Worm (Caenorhabditis elegans) whole organism, late embryonic: ENCODE measurements around the gene melo-3.

Experiments used
- C08G9.2 ChIP-seq: sonication (generic microtip); optimal IDR thresholded peaks from 2 replicates; lab custom pipeline; 2016; ENCODE audit warnings: mild to moderate bottlenecking, missing genetic modification characterization, moderate library complexity, missing compliant biosample characterization
- C38D4.7 ChIP-seq: fragments of 200-800 bp; sonication (Bioruptor generic); optimal IDR thresholded peaks from 2 replicates; lab custom pipeline; 2018; ENCODE audit warnings: mild to moderate bottlenecking, missing genetic modification characterization, moderate library complexity, missing compliant biosample characterization
- K09A11.1 ChIP-seq: sonication (generic microtip); optimal IDR thresholded peaks from 2 replicates; lab custom pipeline; 2017; ENCODE audit warnings: antibody characterized with exemption, mild to moderate bottlenecking, missing genetic modification characterization, missing compliant biosample characterization; ENCODE audit not compliant: insufficient read depth
- T23F11.4 ChIP-seq: fragments of 200-800 bp; sonication (Bioruptor generic); optimal IDR thresholded peaks from 2 replicates; lab custom pipeline; 2018; ENCODE audit warnings: mild to moderate bottlenecking, missing genetic modification characterization, missing compliant biosample characterization
- ahr-1 ChIP-seq: sonication (generic microtip); optimal IDR thresholded peaks from 2 replicates; lab custom pipeline; 2016; ENCODE audit warnings: missing genetic modification characterization, missing compliant biosample characterization
- ama-1 ChIP-seq: fragments of 150-350 bp; optimal IDR thresholded peaks from 2 replicates; lab custom pipeline; 2014
- ceh-18 ChIP-seq: sonication (generic microtip); optimal IDR thresholded peaks from 2 replicates; lab custom pipeline; 2016; ENCODE audit warnings: missing genetic modification characterization, missing compliant biosample characterization
- ceh-19 ChIP-seq: fragments of 200-800 bp; sonication (Bioruptor generic); optimal IDR thresholded peaks from 2 replicates; lab custom pipeline; 2018; ENCODE audit warnings: mild to moderate bottlenecking, missing genetic modification characterization, missing compliant biosample characterization
- ceh-2 ChIP-seq: sonication (generic microtip); optimal IDR thresholded peaks from 2 replicates; lab custom pipeline; 2016; ENCODE audit warnings: missing genotype, missing genetic modification characterization, missing compliant biosample characterization
- ceh-24 ChIP-seq: sonication (generic microtip); optimal IDR thresholded peaks from 2 replicates; lab custom pipeline; 2016; ENCODE audit warnings: mild to moderate bottlenecking, missing genetic modification characterization, missing compliant biosample characterization
- ceh-30 ChIP-seq: fragments of 150-350 bp; optimal IDR thresholded peaks from 2 replicates; lab custom pipeline; 2014; ENCODE audit warnings: missing biosample characterization, missing genetic modification characterization
- ceh-31 ChIP-seq: sonication (generic microtip); optimal IDR thresholded peaks from 2 replicates; lab custom pipeline; 2016; ENCODE audit warnings: missing genetic modification characterization, missing compliant biosample characterization
- ceh-34 ChIP-seq: sonication (generic microtip); optimal IDR thresholded peaks from 2 replicates; lab custom pipeline; 2016; ENCODE audit warnings: mild to moderate bottlenecking, missing genetic modification characterization, missing compliant biosample characterization
- ceh-48 ChIP-seq: sonication (generic microtip); optimal IDR thresholded peaks from 2 replicates; lab custom pipeline; 2016; ENCODE audit warnings: missing genetic modification characterization, inconsistent platforms, missing compliant biosample characterization
- ceh-6 ChIP-seq: fragments of 200-800 bp; sonication (Bioruptor generic); optimal IDR thresholded peaks from 2 replicates; lab custom pipeline; 2018; ENCODE audit warnings: mild to moderate bottlenecking, missing genetic modification characterization, missing compliant biosample characterization
- ceh-9 ChIP-seq: sonication (generic microtip); optimal IDR thresholded peaks from 2 replicates; lab custom pipeline; 2016; ENCODE audit warnings: mild to moderate bottlenecking, missing genetic modification characterization, inconsistent platforms, missing compliant biosample characterization
- che-1 ChIP-seq: sonication (generic microtip); optimal IDR thresholded peaks from 2 replicates; lab custom pipeline; 2016; ENCODE audit warnings: mild to moderate bottlenecking, missing genetic modification characterization, missing compliant biosample characterization
- dve-1 ChIP-seq: sonication (generic microtip); optimal IDR thresholded peaks from 2 replicates; lab custom pipeline; 2017; ENCODE audit warnings: antibody characterized with exemption, mild to moderate bottlenecking, missing genetic modification characterization, missing compliant biosample characterization
- eyg-1 ChIP-seq: sonication (generic microtip); optimal IDR thresholded peaks from 2 replicates; lab custom pipeline; 2016; ENCODE audit warnings: missing genotype, missing genetic modification characterization, missing compliant biosample characterization
- fax-1 ChIP-seq: sonication (generic microtip); optimal IDR thresholded peaks from 2 replicates; lab custom pipeline; 2016; ENCODE audit warnings: missing genotype, missing genetic modification characterization, missing compliant biosample characterization
- fkh-10 ChIP-seq: fragments of 150-350 bp; optimal IDR thresholded peaks from 2 replicates; lab custom pipeline; 2014; ENCODE audit warnings: missing biosample characterization, missing genetic modification reagents, missing genetic modification characterization
- fkh-6 ChIP-seq: sonication (generic microtip); optimal IDR thresholded peaks from 2 replicates; lab custom pipeline; 2016; ENCODE audit warnings: missing genetic modification characterization, missing compliant biosample characterization
- gmeb-2 ChIP-seq: sonication (generic microtip); optimal IDR thresholded peaks from 2 replicates; lab custom pipeline; 2016; ENCODE audit warnings: missing genetic modification characterization, inconsistent platforms, missing compliant biosample characterization
- hlh-15 ChIP-seq: sonication (generic microtip); optimal IDR thresholded peaks from 2 replicates; lab custom pipeline; 2016; ENCODE audit warnings: missing genetic modification characterization, missing compliant biosample characterization
- lim-6 ChIP-seq: sonication (generic microtip); optimal IDR thresholded peaks from 2 replicates; lab custom pipeline; 2016; ENCODE audit warnings: missing genetic modification characterization, missing compliant biosample characterization
- lin-11 ChIP-seq: fragments of 200-800 bp; sonication (Bioruptor generic); optimal IDR thresholded peaks from 2 replicates; lab custom pipeline; 2018; ENCODE audit warnings: mild to moderate bottlenecking, missing genetic modification characterization, missing compliant biosample characterization
- madf-2 ChIP-seq: sonication (generic microtip); optimal IDR thresholded peaks from 2 replicates; lab custom pipeline; 2017; ENCODE audit warnings: missing genetic modification characterization, missing compliant biosample characterization
- mec-3 ChIP-seq: sonication (generic microtip); optimal IDR thresholded peaks from 2 replicates; lab custom pipeline; 2016; ENCODE audit warnings: borderline replicate concordance, missing genetic modification characterization, missing compliant biosample characterization
- nfya-1 ChIP-seq: sonication (generic microtip); optimal IDR thresholded peaks from 2 replicates; lab custom pipeline; 2017; ENCODE audit warnings: missing genetic modification characterization, mild to moderate bottlenecking, missing compliant biosample characterization, antibody characterized with exemption, moderate library complexity
- pag-3 ChIP-seq: sonication (generic microtip); optimal IDR thresholded peaks from 2 replicates; lab custom pipeline; 2016; ENCODE audit warnings: missing compliant biosample characterization, missing genetic modification characterization, borderline replicate concordance
- pat-9 ChIP-seq: fragments of 200-800 bp; sonication (Bioruptor generic); optimal IDR thresholded peaks from 2 replicates; lab custom pipeline; 2018; ENCODE audit warnings: mild to moderate bottlenecking, missing genetic modification characterization, moderate library complexity, missing compliant biosample characterization
- pha-4 ChIP-seq: fragments of 150-350 bp; optimal IDR thresholded peaks from 2 replicates; lab custom pipeline; 2018; ENCODE audit warnings: missing biosample characterization, missing genetic modification reagents, missing genetic modification characterization
- pqm-1 ChIP-seq: sonication (generic microtip); optimal IDR thresholded peaks from 2 replicates; lab custom pipeline; 2016; ENCODE audit warnings: missing genetic modification characterization, missing compliant biosample characterization
- rnt-1 ChIP-seq: sonication (generic microtip); optimal IDR thresholded peaks from 2 replicates; lab custom pipeline; 2016; ENCODE audit warnings: missing genetic modification characterization, missing compliant biosample characterization
- sdc-2 ChIP-seq: sonication (generic microtip); optimal IDR thresholded peaks from 2 replicates; lab custom pipeline; 2016; ENCODE audit warnings: missing genotype, missing genetic modification characterization, missing compliant biosample characterization
- sox-2 ChIP-seq: fragments of 200-800 bp; sonication (Bioruptor generic); IDR thresholded peaks from 2 replicates; pipeline ENCODE4 v1.3.6; 2022; ENCODE audit warnings: missing genetic modification reagents, missing genetic modification characterization, missing compliant biosample characterization
- syd-9 ChIP-seq: sonication (generic microtip); optimal IDR thresholded peaks from 2 replicates; lab custom pipeline; 2016; ENCODE audit warnings: mild to moderate bottlenecking, missing genetic modification characterization, moderate library complexity, missing compliant biosample characterization
- tbx-2 ChIP-seq: sonication (generic microtip); optimal IDR thresholded peaks from 2 replicates; lab custom pipeline; 2016; ENCODE audit warnings: missing genetic modification characterization, missing compliant biosample characterization
- tbx-7 ChIP-seq: sonication (generic microtip); optimal IDR thresholded peaks from 2 replicates; lab custom pipeline; 2016; ENCODE audit warnings: missing genotype, missing genetic modification characterization, missing compliant biosample characterization
- ttx-3 ChIP-seq: sonication (generic microtip); optimal IDR thresholded peaks from 2 replicates; lab custom pipeline; 2016; ENCODE audit warnings: missing genetic modification reagents, missing genetic modification characterization, missing compliant biosample characterization
- unc-42 ChIP-seq: sonication (generic microtip); optimal IDR thresholded peaks from 2 replicates; lab custom pipeline; 2016; ENCODE audit warnings: missing genotype, missing genetic modification characterization, missing compliant biosample characterization
- ztf-16 ChIP-seq: sonication (generic microtip); optimal IDR thresholded peaks from 2 replicates; lab custom pipeline; 2017; ENCODE audit warnings: missing genetic modification characterization, missing compliant biosample characterization

melo-3 gene

DNA sequence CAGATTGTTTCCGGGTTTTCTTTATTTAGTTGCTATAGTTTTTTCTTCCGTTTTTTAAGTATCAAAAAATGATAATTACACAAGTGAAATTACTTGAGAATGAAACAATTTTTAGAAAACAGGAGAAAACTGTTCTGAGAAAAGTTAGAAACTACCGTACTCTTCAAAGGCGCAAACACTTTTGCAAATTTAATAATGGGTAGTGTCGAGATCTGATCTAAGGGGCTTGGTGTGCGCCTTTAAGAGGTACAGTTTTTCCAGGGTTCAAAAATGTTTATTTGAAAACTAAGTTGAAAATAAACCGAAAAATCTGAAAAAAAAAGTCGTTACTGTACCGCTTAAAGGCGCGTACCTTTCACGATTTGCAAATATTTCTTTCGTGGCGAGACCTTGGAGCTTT lies 23.9 kb upstream of the melo-3 start:
- TF ChIP-seq unc-42 (tag; lab: Kevin White, UChicago) (no peak), pag-3 (no peak), dve-1 (no peak), ceh-9 (tag; lab: Kevin White, UChicago) (no peak), lim-6 (tag; lab: Kevin White, UChicago) (no peak), ceh-34 (tag; lab: Kevin White, UChicago) (no peak), sdc-2 (no peak), ttx-3 (tag; lab: Kevin White, UChicago) (no peak), ceh-31 (tag; lab: Kevin White, UChicago) (no peak), rnt-1 (tag; lab: Kevin White, UChicago) (no peak), sox-2 (GFP tag; lab: Robert Waterston, UW) (no peak), ceh-19 (GFP tag; lab: Kevin White, UChicago) (no peak), tbx-7 (no peak), ama-1 (lab: Kevin White, UChicago) (no peak), madf-2 (tag; lab: Kevin White, UChicago) (no peak)
- TF ChIP-seq, all 69 proteins: peak for 0

- no peak for TF ChIP-seq ceh-2 (tag; lab: Kevin White, UChicago)
- no peak for TF ChIP-seq lin-11 (tag; lab: Kevin White, UChicago)
- TF ChIP-seq ceh-31 (tag; lab: Kevin White, UChicago), result no peak
- TF ChIP-seq ztf-16 (tag; lab: Kevin White, UChicago), result no peak
- no peak for TF ChIP-seq T23F11.4 (GFP tag; lab: Kevin White, UChicago)
- no peak for TF ChIP-seq pha-4 (tag; lab: Kevin White, UChicago)
- no peak for TF ChIP-seq unc-42 (tag; lab: Kevin White, UChicago)
- no peak for TF ChIP-seq fkh-6 (tag; lab: Kevin White, UChicago)
- TF ChIP-seq syd-9 (tag; lab: Kevin White, UChicago), result no peak
- no peak for TF ChIP-seq K09A11.1
- no peak for TF ChIP-seq tbx-2
- TF ChIP-seq, all 69 proteins: peak for 0
These were observed 22.9 kb upstream of the melo-3 start, which contains the start of the genes mcm-3 and C25D7.15 for ce11 chrV:15059534-15059933. Gene mcm-3 (minus strand): TSS chrV:15059599. Gene C25D7.15 (plus strand): TSS chrV:15059808.

ce11 chrV:15058965-15059364 lies 22.3 kb upstream of the melo-3 start:
- TF ChIP-seq nfya-1 (no peak), ceh-30 (tag; lab: Kevin White, UChicago) (no peak), ceh-48 (tag; lab: Kevin White, UChicago) (no peak), che-1 (tag; lab: Kevin White, UChicago) (no peak), C08G9.2 (tag; lab: Kevin White, UChicago) (no peak), ceh-31 (tag; lab: Kevin White, UChicago) (no peak)

ce11 chrV:15058423-15058822 lies 21.8 kb upstream of the melo-3 start:
- no peak for TF ChIP-seq pha-4 (tag; lab: Kevin White, UChicago)
- no peak for TF ChIP-seq C08G9.2 (tag; lab: Kevin White, UChicago)
- no peak for TF ChIP-seq sox-2 (GFP tag; lab: Robert Waterston, UW)
- TF ChIP-seq ahr-1 (tag; lab: Kevin White, UChicago), result no peak
- TF ChIP-seq fax-1 (tag; lab: Kevin White, UChicago), result no peak
- TF ChIP-seq ceh-30 (tag; lab: Kevin White, UChicago), result no peak
- TF ChIP-seq C38D4.7, result no peak
- no peak for TF ChIP-seq hlh-15 (tag; lab: Kevin White, UChicago)
- no peak for TF ChIP-seq pat-9 (tag; lab: Kevin White, UChicago)
- TF ChIP-seq ceh-6, result no peak
- TF ChIP-seq fkh-10 (GFP tag; lab: Kevin White, UChicago), result no peak
- TF ChIP-seq ceh-24, result no peak
- TF ChIP-seq ceh-18 (tag; lab: Kevin White, UChicago), result no peak
- TF ChIP-seq madf-2 (tag; lab: Kevin White, UChicago), result no peak
- no peak for TF ChIP-seq mec-3
- TF ChIP-seq eyg-1 (tag; lab: Kevin White, UChicago), result no peak
- no peak for TF ChIP-seq pqm-1 (tag; lab: Kevin White, UChicago)
- no peak for TF ChIP-seq T23F11.4 (GFP tag; lab: Kevin White, UChicago)
- TF ChIP-seq gmeb-2 (tag; lab: Kevin White, UChicago), result no peak
